Fruit fly (Drosophila melanogaster): ENCODE results near the gene CG15399.

CG15399 gene

dm6 chr2L:2724459-2724858, 47.1 kb downstream of the CG15399 start (continued):
- no peak for TF ChIP-seq CG14667 (GFP tag; IDR thresholded peaks at IDR 0.05)
- TF ChIP-seq CG6175 (GFP tag; IDR thresholded peaks at IDR 0.05), result no peak
- TF ChIP-seq row (GFP tag; IDR thresholded peaks at IDR 0.05), result peak; percentile 19; the same call in 1 of the 3 replicates
- no peak for TF ChIP-seq NC2α (GFP tag; optimal IDR thresholded peaks at IDR 0.05)
- TF ChIP-seq run (tag; optimal IDR thresholded peaks at IDR 0.05), result no peak
- TF ChIP-seq CG13624 (GFP tag; optimal IDR thresholded peaks at IDR 0.05), result no peak
- no peak for TF ChIP-seq CG1602 (GFP tag; optimal IDR thresholded peaks at IDR 0.05)
- TF ChIP-seq CG14441 (GFP tag; IDR thresholded peaks at IDR 0.05), result no peak
- no peak for TF ChIP-seq stc (GFP tag; IDR thresholded peaks at IDR 0.05)
- no peak for TF ChIP-seq gcm (GFP tag; optimal IDR thresholded peaks at IDR 0.05)

- TF ChIP-seq CG10431 (GFP tag; optimal IDR thresholded peaks at IDR 0.05) (no peak), Dfd (GFP tag; optimal IDR thresholded peaks at IDR 0.05) (no peak), Nf-YB (GFP tag; optimal IDR thresholded peaks at IDR 0.05) (no peak), CG31441 (GFP tag; IDR thresholded peaks at IDR 0.05) (no peak), knrl (GFP tag; IDR thresholded peaks at IDR 0.05; ENCODE audit: partially characterized antibody) (no peak), Hr51 (GFP tag; optimal IDR thresholded peaks at IDR 0.05) (peak in 1 of 2 experiments; percentile 39), gsb (GFP tag; IDR thresholded peaks at IDR 0.05) (no peak), CG32532 (GFP tag; IDR thresholded peaks at IDR 0.05) (peak; percentile 56), CG17802 (tag; optimal IDR thresholded peaks at IDR 0.05) (no peak), CG12299 (tag; optimal IDR thresholded peaks at IDR 0.05) (no peak), MTF-1 (GFP tag; optimal IDR thresholded peaks at IDR 0.05; ENCODE audit: borderline replicate concordance) (no peak), CG2120 (GFP tag; optimal IDR thresholded peaks at IDR 0.05) (peak; percentile 71), NFAT (GFP tag; IDR thresholded peaks at IDR 0.05) (no peak), ewg (GFP tag; optimal IDR thresholded peaks at IDR 0.05) (no peak), CG18764 (GFP tag; optimal IDR thresholded peaks at IDR 0.05) (no peak), CG2875 (GFP tag; optimal IDR thresholded peaks at IDR 0.05) (no peak), Nf-YC (tag; optimal IDR thresholded peaks at IDR 0.05) (no peak), CG14710 (tag; optimal IDR thresholded peaks at IDR 0.05) (no peak), CrebB (tag; optimal IDR thresholded peaks at IDR 0.05) (no peak), caup (GFP tag; optimal IDR thresholded peaks at IDR 0.05; ENCODE audit: severe bottlenecking) (no peak), Atf-2 (GFP tag; optimal IDR thresholded peaks at IDR 0.05) (no peak), CG12744 (GFP tag; optimal IDR thresholded peaks at IDR 0.05) (no peak), prd (optimal IDR thresholded peaks at IDR 0.05) (no peak), prd (GFP tag; IDR thresholded peaks at IDR 0.05) (peak; percentile 40; the same call in 1 of the 3 replicates), dysf (GFP tag; IDR thresholded peaks at IDR 0.05) (peak; percentile 58), C15 (GFP tag; IDR thresholded peaks at IDR 0.05) (no peak), h (optimal IDR thresholded peaks at IDR 0.05) (no peak), Bdp1 (GFP tag; optimal IDR thresholded peaks at IDR 0.05) (no peak), trem (tag; optimal IDR thresholded peaks at IDR 0.05) (no peak), phol (tag; optimal IDR thresholded peaks at IDR 0.05) (no peak), en (GFP tag; optimal IDR thresholded peaks at IDR 0.05) (no peak), wor (GFP tag; IDR thresholded peaks at IDR 0.05) (no peak), HLH4C (GFP tag; IDR thresholded peaks at IDR 0.05; ENCODE audit: partially characterized antibody) (no peak), CG8765 (GFP tag; IDR thresholded peaks at IDR 0.05) (no peak), mam (GFP tag; optimal IDR thresholded peaks at IDR 0.05) (peak; percentile 31), CG12942 (GFP tag; optimal IDR thresholded peaks at IDR 0.05) (no peak), disco-r (GFP tag; optimal IDR thresholded peaks at IDR 0.05) (no peak), CG4360 (GFP tag; IDR thresholded peaks at IDR 0.05) (no peak), esg (GFP tag; conservative IDR thresholded peaks at IDR 0.05) (no peak), insv (GFP tag; optimal IDR thresholded peaks at IDR 0.05) (no peak), CG18262 (tag; optimal IDR thresholded peaks at IDR 0.05) (no peak), cwo (GFP tag; optimal IDR thresholded peaks at IDR 0.05) (no peak)
These were observed 48.5 kb downstream of the CG15399 start for dm6 chr2L:2723100-2723499.

Measured in whole organism, embryonic.